Fruit fly (Drosophila melanogaster) whole organism, adult: ENCODE results near the gene ClpX.

Experiments
- CG14711 ChIP-seq: fragments of 200-800 bp; sonication (Bioruptor generic); optimal IDR thresholded peaks from 2 replicates; lab custom pipeline; 2018; ENCODE audit warnings: missing biosample characterization, mild to moderate bottlenecking, missing genetic modification characterization, moderate library complexity
- CG33017 ChIP-seq: fragments of 200-800 bp; sonication (Bioruptor generic); optimal IDR thresholded peaks from 2 replicates; lab custom pipeline; 2018; ENCODE audit warnings: missing biosample characterization, mild to moderate bottlenecking, missing genetic modification characterization, moderate library complexity
- Hr96 ChIP-seq: fragments of 200-800 bp; sonication (Bioruptor generic); optimal IDR thresholded peaks from 2 replicates; lab custom pipeline; 2016; ENCODE audit warnings: missing biosample characterization, missing genetic modification characterization
- cnc ChIP-seq, 2 experiments: fragments of >200 bp; optimal IDR thresholded peaks; 2 replicates each; lab custom pipeline; 2017
- toe ChIP-seq: fragments of 200-800 bp; sonication (Bioruptor generic); optimal IDR thresholded peaks from 2 replicates; lab custom pipeline; 2016; ENCODE audit warnings: missing biosample characterization, missing genetic modification characterization

- TF ChIP-seq cnc (optimal IDR thresholded peaks at IDR 0.05; lab: Kevin White, UChicago) (no peak), toe (GFP tag; lab: Kevin White, UChicago) (no peak), CG33017 (no peak), CG14711 (tag; lab: Kevin White, UChicago) (no peak), Hr96 (no peak)
Measured at dm6 chr3R:19948143-19948542, 44.7 kb upstream of the ClpX start, which contains the start of gene CG4783.
